Fruit fly (Drosophila melanogaster): ENCODE data around the gene Flo2.

dm6 chrX:14825470-14825787, 13.7 kb upstream of the Flo2 start:
- TF ChIP-seq cic (GFP tag; optimal IDR thresholded peaks at IDR 0.05) (no peak), Hr96 (GFP tag; optimal IDR thresholded peaks at IDR 0.05) (no peak), CG1620 (GFP tag; optimal IDR thresholded peaks at IDR 0.05) (no peak), ovo (GFP tag; optimal IDR thresholded peaks at IDR 0.05) (no peak), toe (GFP tag; optimal IDR thresholded peaks at IDR 0.05) (no peak), pad (GFP tag; optimal IDR thresholded peaks at IDR 0.05) (no peak), CG33017 (tag; optimal IDR thresholded peaks at IDR 0.05) (no peak), CG14711 (tag; optimal IDR thresholded peaks at IDR 0.05) (no peak), CG5204 (GFP tag; optimal IDR thresholded peaks at IDR 0.05) (no peak)

All from whole organism, adult.